Fruit fly (Drosophila melanogaster) whole organism, pupa: Measurements from ENCODE around the gene Spp.

Experiments used
- CG10348 ChIP-seq: fragments of 200-800 bp; sonication (Bioruptor generic); IDR thresholded peaks from 2 replicates; pipeline ENCODE4 v1.3.6; 2022; ENCODE audit warnings: missing biosample characterization, missing genetic modification characterization
- CG12605 ChIP-seq: fragments of 200-800 bp; sonication (Bioruptor generic); IDR thresholded peaks from 2 replicates; pipeline ENCODE4 v1.3.6; 2022; ENCODE audit warnings: missing biosample characterization, missing genetic modification characterization
- CG13204 ChIP-seq: fragments of 200-800 bp; sonication (Bioruptor generic); optimal IDR thresholded peaks from 2 replicates; lab custom pipeline; 2018; ENCODE audit warnings: missing biosample characterization, mild to moderate bottlenecking, missing genetic modification characterization, moderate library complexity
- CG14655 ChIP-seq: fragments of 200-800 bp; sonication (Bioruptor generic); optimal IDR thresholded peaks from 3 replicates; lab custom pipeline; 2017; ENCODE audit warnings: mild to moderate bottlenecking, missing biosample characterization, missing genetic modification reagents, missing genetic modification characterization
- CG15710 ChIP-seq: fragments of 200-800 bp; sonication (Bioruptor generic); optimal IDR thresholded peaks from 2 replicates; lab custom pipeline; 2018; ENCODE audit warnings: missing biosample characterization, mild to moderate bottlenecking, missing genetic modification characterization, moderate library complexity
- CG17806 ChIP-seq: fragments of 200-800 bp; sonication (Bioruptor generic); optimal IDR thresholded peaks from 2 replicates; lab custom pipeline; 2018; ENCODE audit warnings: missing biosample characterization, mild to moderate bottlenecking, missing genetic modification characterization, moderate library complexity
- CG32121 ChIP-seq: fragments of 200-800 bp; sonication (Bioruptor generic); IDR thresholded peaks from 2 replicates; pipeline ENCODE4 v1.3.6; 2022; ENCODE audit warnings: missing biosample characterization, missing genetic modification characterization
- CG34367 ChIP-seq: fragments of 200-800 bp; sonication (Bioruptor generic); optimal IDR thresholded peaks from 2 replicates; lab custom pipeline; 2018; ENCODE audit warnings: missing biosample characterization, mild to moderate bottlenecking, missing genetic modification characterization
- CG4496 ChIP-seq: fragments of 200-800 bp; sonication (Bioruptor generic); IDR thresholded peaks from 3 replicates; pipeline ENCODE4 v1.3.6; 2022; ENCODE audit warnings: missing biosample characterization, missing genetic modification characterization
- CG8159 ChIP-seq: fragments of 200-800 bp; sonication (Bioruptor generic); optimal IDR thresholded peaks from 3 replicates; lab custom pipeline; 2018; ENCODE audit warnings: missing biosample characterization, mild to moderate bottlenecking, missing genetic modification characterization, moderate library complexity
- CG8301 ChIP-seq: fragments of 200-800 bp; sonication (Bioruptor generic); optimal IDR thresholded peaks from 2 replicates; lab custom pipeline; 2018; ENCODE audit warnings: missing biosample characterization, mild to moderate bottlenecking, missing genetic modification characterization
- CG9948 ChIP-seq: fragments of 200-800 bp; sonication (Bioruptor generic); optimal IDR thresholded peaks from 2 replicates; lab custom pipeline; 2018; ENCODE audit warnings: missing biosample characterization, mild to moderate bottlenecking, missing genetic modification characterization, moderate library complexity
- D1 ChIP-seq: fragments of 200-800 bp; sonication (Bioruptor generic); optimal IDR thresholded peaks from 2 replicates; lab custom pipeline; 2018; ENCODE audit warnings: missing biosample characterization, mild to moderate bottlenecking, missing genetic modification characterization, moderate library complexity
- EcR ChIP-seq: fragments of 200-800 bp; sonication (Bioruptor generic); optimal IDR thresholded peaks from 3 replicates; lab custom pipeline; 2019; ENCODE audit warnings: missing biosample characterization, missing genetic modification characterization, mild to moderate bottlenecking, moderate library complexity, missing genetic modification reagents
- Ets98B ChIP-seq: fragments of 200-800 bp; sonication (Bioruptor generic); IDR thresholded peaks from 2 replicates; pipeline ENCODE4 v1.3.6; 2022; ENCODE audit warnings: missing biosample characterization, missing genetic modification characterization
- Pif1A ChIP-seq: fragments of 200-800 bp; sonication (Bioruptor generic); optimal IDR thresholded peaks from 3 replicates; lab custom pipeline; 2016; ENCODE audit warnings: missing biosample characterization, missing genetic modification characterization
- Pif1B ChIP-seq: fragments of 200-800 bp; sonication (Bioruptor generic); optimal IDR thresholded peaks from 3 replicates; lab custom pipeline; 2016; ENCODE audit warnings: missing biosample characterization, missing genetic modification characterization
- Snoo ChIP-seq: fragments of 200-800 bp; sonication (Bioruptor generic); optimal IDR thresholded peaks from 3 replicates; lab custom pipeline; 2017; ENCODE audit warnings: missing biosample characterization, mild to moderate bottlenecking, missing genetic modification characterization, inconsistent platforms
- fd96Ca ChIP-seq: fragments of 200-800 bp; sonication (Bioruptor generic); IDR thresholded peaks from 3 replicates; pipeline ENCODE4 v1.3.6; 2022; ENCODE audit warnings: missing biosample characterization, missing genetic modification characterization
- gl ChIP-seq: fragments of 200-800 bp; sonication (Bioruptor generic); optimal IDR thresholded peaks from 2 replicates; lab custom pipeline; 2018; ENCODE audit warnings: missing biosample characterization, mild to moderate bottlenecking, missing genetic modification characterization
- rn ChIP-seq: fragments of 200-800 bp; sonication (Bioruptor generic); IDR thresholded peaks from 2 replicates; pipeline ENCODE4 v1.3.6; 2022; ENCODE audit warnings: missing biosample characterization, missing genetic modification characterization

Spp gene

DNA sequence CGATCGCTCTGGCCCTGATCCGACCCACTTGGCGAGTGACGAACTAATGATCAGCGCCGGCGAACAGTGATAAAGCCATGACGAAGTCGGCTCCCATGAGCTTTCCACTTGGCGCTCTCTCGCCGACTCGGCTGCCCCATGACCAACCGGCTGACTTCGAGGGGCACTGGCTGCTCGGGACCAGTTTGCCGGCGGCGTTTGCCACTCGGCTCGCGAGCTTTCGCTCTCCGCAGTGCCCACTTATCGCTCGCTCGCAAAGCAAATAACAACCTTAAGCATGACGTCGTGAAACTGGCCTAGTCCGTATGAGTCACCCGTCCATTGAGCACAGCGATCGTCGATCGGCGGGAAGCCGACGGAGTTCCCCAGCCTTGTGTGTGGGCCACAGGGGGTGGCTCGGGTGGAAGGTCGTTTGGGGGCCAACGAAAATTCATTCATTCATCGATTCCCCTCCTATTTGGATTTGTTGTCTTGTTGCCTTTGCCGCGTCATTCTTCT is 8.0 kb upstream of the Spp start, which contains the start of gene Ets21C:
Gene Ets21C, minus strand, starts transcription at position 492 of the 498 bp plus-strand sequence.
- peak; percentile 57 for TF ChIP-seq gl (tag; lab: Kevin White, UChicago)
- no peak for TF ChIP-seq rn (GFP tag; lab: Robert Waterston, UW)
- peak; percentile 81 for TF ChIP-seq CG13204 (GFP tag; lab: Kevin White, UChicago)
- TF ChIP-seq Snoo (tag; lab: Kevin White, UChicago): peak; percentile 30
- peak; percentile 79 for TF ChIP-seq CG4496 (GFP tag; lab: Robert Waterston, UW)
- peak; percentile 14 for TF ChIP-seq CG8159 (tag; lab: Kevin White, UChicago)
- no peak for TF ChIP-seq CG10348 (GFP tag; lab: Robert Waterston, UW)
- peak; percentile 70 for TF ChIP-seq CG32121 (GFP tag; lab: Robert Waterston, UW)
- no peak for TF ChIP-seq Pif1A (GFP tag; lab: Kevin White, UChicago)
- TF ChIP-seq CG17806 (tag; lab: Kevin White, UChicago): no peak
- TF ChIP-seq CG9948 (tag; lab: Kevin White, UChicago): no peak
- peak; percentile 79 for TF ChIP-seq EcR (GFP tag; lab: Kevin White, UChicago)
- no peak for TF ChIP-seq CG15710 (tag; lab: Kevin White, UChicago)
- TF ChIP-seq Ets98B (GFP tag; lab: Robert Waterston, UW): peak; percentile 79
- TF ChIP-seq CG8301 (tag; lab: Kevin White, UChicago): peak; percentile 13
- TF ChIP-seq D1 (tag; lab: Kevin White, UChicago): no peak
- no peak for TF ChIP-seq CG34367 (tag; lab: Kevin White, UChicago)
- TF ChIP-seq Pif1B (GFP tag; lab: Kevin White, UChicago): peak; percentile 22
- TF ChIP-seq CG14655: no peak
- peak; percentile 69 for TF ChIP-seq CG12605
- peak; percentile 64; the same call in 2 of the 3 replicates for TF ChIP-seq fd96Ca (GFP tag; lab: Robert Waterston, UW)

- TF ChIP-seq CG8159 (tag; lab: Kevin White, UChicago): no peak
- TF ChIP-seq CG12605: no peak
- TF ChIP-seq CG4496 (GFP tag; lab: Robert Waterston, UW): no peak
- TF ChIP-seq CG13204 (GFP tag; lab: Kevin White, UChicago): no peak
- no peak for TF ChIP-seq CG32121 (GFP tag; lab: Robert Waterston, UW)
- no peak for TF ChIP-seq CG34367 (tag; lab: Kevin White, UChicago)
- TF ChIP-seq CG14655: no peak
- TF ChIP-seq gl (tag; lab: Kevin White, UChicago): no peak
- TF ChIP-seq CG15710 (tag; lab: Kevin White, UChicago): no peak
- TF ChIP-seq CG10348 (GFP tag; lab: Robert Waterston, UW): no peak
- no peak for TF ChIP-seq rn (GFP tag; lab: Robert Waterston, UW)
Measured at dm6 chr2L:549637-550036, 5.2 kb upstream of the Spp start.

DNA sequence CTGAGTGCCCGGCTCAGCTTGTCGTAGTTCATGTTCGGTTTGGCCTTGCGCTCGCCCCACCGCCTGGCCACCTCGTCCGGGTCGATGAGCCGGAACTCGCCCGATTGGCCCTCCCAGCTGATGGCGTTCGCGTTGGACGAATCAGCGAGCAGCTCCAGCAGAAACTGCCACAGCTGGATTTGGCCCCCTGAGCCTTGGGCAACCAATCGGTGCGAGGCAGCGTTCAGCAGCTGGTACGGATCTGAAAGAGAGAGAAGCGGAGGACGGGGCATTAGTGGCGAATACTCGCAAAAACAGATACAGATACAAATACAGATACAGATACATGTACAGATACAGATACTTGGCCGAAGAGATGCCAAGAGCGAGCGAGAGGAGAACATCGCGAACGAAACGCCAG is 3.5 kb upstream of the Spp start:
- TF ChIP-seq fd96Ca (GFP tag; lab: Robert Waterston, UW) (no peak), EcR (GFP tag; lab: Kevin White, UChicago) (peak; percentile 26), rn (GFP tag; lab: Robert Waterston, UW) (no peak), gl (tag; lab: Kevin White, UChicago) (no peak), CG8159 (tag; lab: Kevin White, UChicago) (no peak)

DNA sequence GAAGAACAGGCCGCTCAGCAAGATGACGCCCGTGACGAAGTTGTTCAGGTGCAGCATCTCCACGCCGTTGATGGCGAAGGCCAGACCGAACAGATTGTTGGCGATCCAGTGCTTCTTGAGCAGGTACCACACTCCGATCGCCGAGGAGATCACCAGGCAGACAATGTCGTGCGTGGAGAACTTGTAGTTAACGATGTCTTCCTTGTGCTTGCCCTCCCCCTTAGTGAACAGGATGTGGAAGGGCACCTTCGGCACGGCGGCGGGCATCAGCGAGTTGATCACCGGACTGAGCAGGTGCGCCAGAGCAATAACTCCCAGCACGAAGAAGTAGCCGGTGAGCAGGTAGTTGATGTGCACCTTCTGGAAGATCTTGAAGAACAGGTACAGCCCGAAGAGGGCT is 654 bp downstream of the Spp start:
- TF ChIP-seq CG15710 (tag; lab: Kevin White, UChicago) (no peak), CG32121 (GFP tag; lab: Robert Waterston, UW) (no peak), CG17806 (tag; lab: Kevin White, UChicago) (no peak), CG34367 (tag; lab: Kevin White, UChicago) (no peak), Pif1A (GFP tag; lab: Kevin White, UChicago) (no peak), Ets98B (GFP tag; lab: Robert Waterston, UW) (no peak), EcR (GFP tag; lab: Kevin White, UChicago) (no peak), CG12605 (no peak), Pif1B (GFP tag; lab: Kevin White, UChicago) (no peak), fd96Ca (GFP tag; lab: Robert Waterston, UW) (no peak), CG9948 (tag; lab: Kevin White, UChicago) (no peak), gl (tag; lab: Kevin White, UChicago) (no peak), CG14655 (no peak), CG4496 (GFP tag; lab: Robert Waterston, UW) (no peak), CG10348 (GFP tag; lab: Robert Waterston, UW) (no peak)

dm6 chr2L:542338-542967 is 2.0 kb downstream of the Spp start, which contains the start of gene lwr:
lwr (minus strand) TSS chr2L:542580.
- TF ChIP-seq EcR (GFP tag; lab: Kevin White, UChicago) (peak; percentile 14), Snoo (tag; lab: Kevin White, UChicago) (no peak)
- TF ChIP-seq, all 21 proteins: peak for 1

- TF ChIP-seq CG8301 (tag; lab: Kevin White, UChicago): peak; percentile 2
- peak; percentile 15; the same call in 1 of the 2 replicates for TF ChIP-seq CG32121 (GFP tag; lab: Robert Waterston, UW)
- no peak for TF ChIP-seq CG14655
- TF ChIP-seq, all 21 proteins: peak for 2
Measured at dm6 chr2L:540572-541210, 3.8 kb downstream of the Spp start.
